In the genomic region with DNA sequence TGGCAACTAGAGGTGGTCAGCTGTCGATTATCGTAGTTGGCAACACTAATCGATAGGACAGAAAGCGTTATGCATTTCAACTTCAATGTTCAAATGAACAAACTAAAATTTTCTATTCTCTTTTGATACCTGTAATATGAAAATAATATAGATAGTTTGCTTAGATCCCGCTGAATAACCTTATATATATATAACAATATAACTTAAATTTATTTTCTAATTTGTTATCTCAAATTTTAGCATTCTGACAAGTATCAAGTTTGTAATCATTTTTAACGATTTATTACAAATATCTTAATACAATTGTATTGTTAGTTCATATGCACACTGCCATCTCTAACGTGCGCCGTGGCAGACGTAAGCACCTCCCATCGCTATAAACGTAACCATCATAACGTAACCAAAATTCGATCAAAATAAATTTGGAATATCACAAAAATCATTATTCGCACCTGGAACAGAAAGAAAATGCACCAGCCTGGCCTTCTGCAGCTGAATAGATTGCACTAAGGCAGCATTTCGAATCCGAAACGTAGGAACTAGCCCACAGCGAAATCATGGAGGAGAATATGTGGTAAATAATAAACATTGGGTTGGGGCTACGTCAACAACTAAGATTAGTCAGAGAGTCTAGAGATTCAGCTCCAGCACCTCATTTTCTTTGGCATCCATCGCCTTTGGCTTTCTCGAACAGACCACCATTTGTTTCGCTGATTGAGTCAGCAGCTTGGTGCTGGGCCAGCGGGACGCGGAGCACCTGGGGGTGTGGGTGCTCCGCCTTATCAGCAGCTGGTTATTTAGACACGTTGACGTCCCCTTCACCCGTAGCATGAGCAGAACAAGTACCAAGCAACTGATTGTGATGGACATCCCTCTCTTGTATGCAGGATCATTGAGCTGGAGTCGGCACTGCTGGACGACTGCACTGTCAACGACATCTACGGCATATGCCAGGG, we compare ENCODE assay signal across 1 fruit fly cellular context.
TF ChIP-seq lines count a peak whose summit lies in the region.

A gene (minus strand): TSS at position 22 of the 956 bp plus-strand sequence.
A gene (plus strand): TSS at position 385 of the 956 bp plus-strand sequence.

TF ChIP-seq in whole organism, embryonic, 481 proteins besides CTCF, POLR2A, EP300 and RAD21 (continued from another document and continues in another):
- TF ChIP-seq CG4360 (GFP tag; IDR thresholded peaks at IDR 0.05; lab: Robert Waterston, UW) (no peak), fd3F (GFP tag; optimal IDR thresholded peaks at IDR 0.05; lab: Kevin White, UChicago) (peak; percentile 47), CG10654 (GFP tag; optimal IDR thresholded peaks at IDR 0.05; lab: Kevin White, UChicago) (peak; percentile 68), CG8089 (GFP tag; optimal IDR thresholded peaks at IDR 0.05; lab: Kevin White, UChicago) (no peak), CG7372 (GFP tag; IDR thresholded peaks at IDR 0.05; lab: Robert Waterston, UW) (peak; percentile 61; the same call in 1 of the 2 replicates), Hand (GFP tag; optimal IDR thresholded peaks at IDR 0.05; lab: Kevin White, UChicago) (no peak), Eip74EF (GFP tag; optimal IDR thresholded peaks at IDR 0.05; lab: Kevin White, UChicago) (no peak), az2 (GFP tag; optimal IDR thresholded peaks at IDR 0.05; lab: Kevin White, UChicago) (peak; percentile 64), chm (GFP tag; IDR thresholded peaks at IDR 0.05; lab: Robert Waterston, UW) (no peak), lov (optimal IDR thresholded peaks at IDR 0.05; lab: Kevin White, UChicago) (no peak), lov (GFP tag; IDR thresholded peaks at IDR 0.05; lab: Robert Waterston, UW) (0 out of 3 replicates have a peak, but pooled peaks have one; percentile 23), klu (GFP tag; IDR thresholded peaks at IDR 0.05; lab: Robert Waterston, UW) (peak; percentile 62; the same call in 1 of the 2 replicates), CG16863 (GFP tag; optimal IDR thresholded peaks at IDR 0.05; lab: Kevin White, UChicago) (no peak), pita (GFP tag; optimal IDR thresholded peaks at IDR 0.05; lab: Kevin White, UChicago) (no peak), Bteb2 (GFP tag; optimal IDR thresholded peaks at IDR 0.05; lab: Kevin White, UChicago) (no peak), amos (GFP tag; IDR thresholded peaks at IDR 0.05; lab: Robert Waterston, UW; ENCODE audit: partially characterized antibody) (peak; percentile 61; the same call in 1 of the 2 replicates), Ssrp (tag; optimal IDR thresholded peaks at IDR 0.05; lab: Kevin White, UChicago) (peak; percentile 76), tin (GFP tag; optimal IDR thresholded peaks at IDR 0.05; lab: Kevin White, UChicago) (peak; percentile 69), corto (GFP tag; optimal IDR thresholded peaks at IDR 0.05; lab: Kevin White, UChicago) (peak; percentile 32), en (GFP tag; optimal IDR thresholded peaks at IDR 0.05; lab: Kevin White, UChicago) (no peak), hkb (optimal IDR thresholded peaks at IDR 0.05; lab: Kevin White, UChicago) (no peak), hkb (GFP tag; IDR thresholded peaks at IDR 0.05; lab: Robert Waterston, UW) (peak; percentile 59), Neu2 (GFP tag; optimal IDR thresholded peaks at IDR 0.05; lab: Kevin White, UChicago; ENCODE audit: borderline replicate concordance) (no peak), sug (tag; optimal IDR thresholded peaks at IDR 0.05; lab: Kevin White, UChicago) (peak; percentile 83), Kr (GFP tag; optimal IDR thresholded peaks at IDR 0.05; lab: Kevin White, UChicago) (no peak), Dip3 (GFP tag; optimal IDR thresholded peaks at IDR 0.05; lab: Kevin White, UChicago) (peak; percentile 41), eve (GFP tag; optimal IDR thresholded peaks at IDR 0.05; lab: Kevin White, UChicago) (no peak), cwo (GFP tag; optimal IDR thresholded peaks at IDR 0.05; lab: Kevin White, UChicago) (peak; percentile 28), Mrtf (GFP tag; IDR thresholded peaks at IDR 0.05; lab: Robert Waterston, UW) (peak; percentile 50; the same call in 2 of the 3 replicates), dan (GFP tag; IDR thresholded peaks at IDR 0.05; lab: Robert Waterston, UW) (no peak), inv (GFP tag; IDR thresholded peaks at IDR 0.05; lab: Robert Waterston, UW; ENCODE audit: partially characterized antibody) (peak; percentile 53), CG4404 (GFP tag; IDR thresholded peaks at IDR 0.05; lab: Robert Waterston, UW) (peak; percentile 63), pho (GFP tag; optimal IDR thresholded peaks at IDR 0.05; lab: Kevin White, UChicago) (peak; percentile 63), Sry-β (GFP tag; optimal IDR thresholded peaks at IDR 0.05; lab: Kevin White, UChicago) (no peak), Side (GFP tag; optimal IDR thresholded peaks at IDR 0.05; lab: Kevin White, UChicago) (no peak), tap (tag; optimal IDR thresholded peaks at IDR 0.05; lab: Kevin White, UChicago) (peak; percentile 33), Sox102F (GFP tag; optimal IDR thresholded peaks at IDR 0.05; lab: Kevin White, UChicago) (peak; percentile 72), dpn (GFP tag; optimal IDR thresholded peaks at IDR 0.05; lab: Kevin White, UChicago) (peak; percentile 43 to 79), gce (GFP tag; IDR thresholded peaks at IDR 0.05; lab: Robert Waterston, UW) (no peak), Rfx (GFP tag; IDR thresholded peaks at IDR 0.05; lab: Robert Waterston, UW) (peak; percentile 85), CG2116 (GFP tag; optimal IDR thresholded peaks at IDR 0.05; lab: Kevin White, UChicago) (peak; percentile 75), CG18764 (GFP tag; optimal IDR thresholded peaks at IDR 0.05; lab: Kevin White, UChicago) (peak; percentile 52), CG13624 (GFP tag; optimal IDR thresholded peaks at IDR 0.05; lab: Kevin White, UChicago) (peak; percentile 51), fd96Cb (tag; optimal IDR thresholded peaks at IDR 0.05; lab: Kevin White, UChicago) (peak; percentile 63), CG12219 (GFP tag; optimal IDR thresholded peaks at IDR 0.05; lab: Kevin White, UChicago) (no peak), onecut (GFP tag; IDR thresholded peaks at IDR 0.05; lab: Robert Waterston, UW) (peak; percentile 33; the same call in 1 of the 2 replicates), org-1 (GFP tag; optimal IDR thresholded peaks at IDR 0.05; lab: Kevin White, UChicago) (peak; percentile 21), aop (GFP tag; IDR thresholded peaks at IDR 0.05; lab: Robert Waterston, UW) (no peak), CG17612 (GFP tag; IDR thresholded peaks at IDR 0.05; lab: Robert Waterston, UW) (no peak), Fer2 (tag; optimal IDR thresholded peaks at IDR 0.05; lab: Kevin White, UChicago) (peak; percentile 49), h (optimal IDR thresholded peaks at IDR 0.05; lab: Kevin White, UChicago) (no peak), Bdp1 (GFP tag; optimal IDR thresholded peaks at IDR 0.05; lab: Kevin White, UChicago) (no peak), peb (GFP tag; IDR thresholded peaks at IDR 0.05; lab: Robert Waterston, UW) (no peak), tio (GFP tag; optimal IDR thresholded peaks at IDR 0.05; lab: Kevin White, UChicago) (no peak), her (GFP tag; optimal IDR thresholded peaks at IDR 0.05; lab: Kevin White, UChicago) (no peak), mam (GFP tag; optimal IDR thresholded peaks at IDR 0.05; lab: Kevin White, UChicago) (peak; percentile 68), CG2875 (GFP tag; optimal IDR thresholded peaks at IDR 0.05; lab: Kevin White, UChicago) (peak; percentile 15), HmgD (GFP tag; optimal IDR thresholded peaks at IDR 0.05; lab: Kevin White, UChicago) (no peak), psq (GFP tag; optimal IDR thresholded peaks at IDR 0.05; lab: Kevin White, UChicago) (peak; percentile 45), caup (GFP tag; optimal IDR thresholded peaks at IDR 0.05; lab: Kevin White, UChicago; ENCODE audit: severe bottlenecking) (peak; percentile 45), CG8478 (optimal IDR thresholded peaks at IDR 0.05; lab: Kevin White, UChicago) (no peak), btn (GFP tag; optimal IDR thresholded peaks at IDR 0.05; lab: Kevin White, UChicago) (no peak), CG10565 (GFP tag; optimal IDR thresholded peaks at IDR 0.05; lab: Kevin White, UChicago) (no peak), CG8924 (tag; optimal IDR thresholded peaks at IDR 0.05; lab: Kevin White, UChicago) (peak; percentile 80), CG10267 (tag; optimal IDR thresholded peaks at IDR 0.05; lab: Kevin White, UChicago) (peak; percentile 67), CG34224 (GFP tag; IDR thresholded peaks at IDR 0.05; lab: Robert Waterston, UW; ENCODE audit: partially characterized antibody) (peak; percentile 52; the same call in 1 of the 3 replicates), CG2712 (tag; optimal IDR thresholded peaks at IDR 0.05; lab: Kevin White, UChicago) (peak; percentile 82), tll (GFP tag; optimal IDR thresholded peaks at IDR 0.05; lab: Kevin White, UChicago) (no peak), gro (GFP tag; optimal IDR thresholded peaks at IDR 0.05; lab: Kevin White, UChicago) (no peak), CG17829 (tag; optimal IDR thresholded peaks at IDR 0.05; lab: Kevin White, UChicago) (peak; percentile 78), Dbx (GFP tag; IDR thresholded peaks at IDR 0.05; lab: Robert Waterston, UW) (peak; percentile 84), croc (GFP tag; conservative IDR thresholded peaks at IDR 0.05; lab: Robert Waterston, UW) (peak; percentile 60), al (GFP tag; IDR thresholded peaks at IDR 0.05; lab: Robert Waterston, UW) (peak; percentile 78), dmrt11E (tag; optimal IDR thresholded peaks at IDR 0.05; lab: Kevin White, UChicago) (peak; percentile 74), CG16779 (GFP tag; IDR thresholded peaks at IDR 0.05; lab: Robert Waterston, UW) (no peak), CG16815 (GFP tag; optimal IDR thresholded peaks at IDR 0.05; lab: Kevin White, UChicago) (peak; percentile 56), gsb-n (tag; optimal IDR thresholded peaks at IDR 0.05; lab: Kevin White, UChicago) (peak; percentile 44), CG14014 (GFP tag; IDR thresholded peaks at IDR 0.05; lab: Robert Waterston, UW) (peak; percentile 57; the same call in 1 of the 2 replicates), CG30431 (GFP tag; optimal IDR thresholded peaks at IDR 0.05; lab: Kevin White, UChicago) (peak; percentile 48), H15 (GFP tag; IDR thresholded peaks at IDR 0.05; lab: Robert Waterston, UW) (peak; percentile 65; the same call in 1 of the 3 replicates), CG17328 (GFP tag; IDR thresholded peaks at IDR 0.05; lab: Robert Waterston, UW) (peak; percentile 70), CG12071 (GFP tag; optimal IDR thresholded peaks at IDR 0.05; lab: Kevin White, UChicago) (no peak), CG18476 (GFP tag; optimal IDR thresholded peaks at IDR 0.05; lab: Kevin White, UChicago) (no peak), Fer1 (GFP tag; optimal IDR thresholded peaks at IDR 0.05; lab: Kevin White, UChicago) (peak; percentile 30), gcm2 (GFP tag; optimal IDR thresholded peaks at IDR 0.05; lab: Kevin White, UChicago) (no peak), Hr78 (GFP tag; optimal IDR thresholded peaks at IDR 0.05; lab: Kevin White, UChicago) (no peak), sens (GFP tag; lab: Kevin White, UChicago) (peak; percentile 86), CG9437 (GFP tag; optimal IDR thresholded peaks at IDR 0.05; lab: Kevin White, UChicago) (peak; percentile 100), crc (GFP tag; optimal IDR thresholded peaks at IDR 0.05; lab: Kevin White, UChicago) (no peak), CG7556 (GFP tag; optimal IDR thresholded peaks at IDR 0.05; lab: Kevin White, UChicago) (peak; percentile 71), pum (GFP tag; optimal IDR thresholded peaks at IDR 0.05; lab: Kevin White, UChicago) (peak; percentile 9), Six4 (GFP tag; optimal IDR thresholded peaks at IDR 0.05; lab: Kevin White, UChicago) (peak; percentile 39), gem (tag; optimal IDR thresholded peaks at IDR 0.05; lab: Kevin White, UChicago) (peak; percentile 89), grau (tag; optimal IDR thresholded peaks at IDR 0.05; lab: Kevin White, UChicago) (peak; percentile 80), CG32772 (GFP tag; IDR thresholded peaks at IDR 0.05; lab: Robert Waterston, UW) (peak; percentile 56), CG14710 (tag; optimal IDR thresholded peaks at IDR 0.05; lab: Kevin White, UChicago) (peak; percentile 76), wdn (GFP tag; IDR thresholded peaks at IDR 0.05; lab: Robert Waterston, UW) (no peak; the same call in 1 of the 2 replicates), CG7963 (GFP tag; IDR thresholded peaks at IDR 0.05; lab: Robert Waterston, UW; ENCODE audit: partially characterized antibody) (0 out of 3 replicates have a peak, but pooled peaks have one; percentile 11), chn (GFP tag; optimal IDR thresholded peaks at IDR 0.05; lab: Kevin White, UChicago) (peak; percentile 50), bsh (GFP tag; optimal IDR thresholded peaks at IDR 0.05; lab: Kevin White, UChicago) (peak in 1 of 2 experiments; percentile 65), wek (GFP tag; optimal IDR thresholded peaks at IDR 0.05; lab: Kevin White, UChicago) (no peak), zf30C (GFP tag; optimal IDR thresholded peaks at IDR 0.05; lab: Kevin White, UChicago) (no peak), sna (GFP tag; IDR thresholded peaks at IDR 0.05; lab: Robert Waterston, UW; ENCODE audit: partially characterized antibody) (peak; percentile 34; the same call in 1 of the 2 replicates), fru (optimal IDR thresholded peaks at IDR 0.05; lab: Kevin White, UChicago) (no peak), CG3281 (GFP tag; optimal IDR thresholded peaks at IDR 0.05; lab: Kevin White, UChicago) (peak; percentile 67), zfh1 (GFP tag; IDR thresholded peaks at IDR 0.05; lab: Robert Waterston, UW) (peak; percentile 65; the same call in 2 of the 3 replicates), CG1602 (GFP tag; optimal IDR thresholded peaks at IDR 0.05; lab: Kevin White, UChicago) (peak; percentile 75), CoRest (tag; optimal IDR thresholded peaks at IDR 0.05; lab: Kevin White, UChicago) (peak; percentile 88), Abd-B (GFP tag; optimal IDR thresholded peaks at IDR 0.05; lab: Kevin White, UChicago) (peak; percentile 74), CG7839 (tag; optimal IDR thresholded peaks at IDR 0.05; lab: Kevin White, UChicago) (peak; percentile 79), Gsc (GFP tag; IDR thresholded peaks at IDR 0.05; lab: Robert Waterston, UW) (no peak), CG1233 (GFP tag; optimal IDR thresholded peaks at IDR 0.05; lab: Kevin White, UChicago) (peak; percentile 53), ham (GFP tag; IDR thresholded peaks at IDR 0.05; lab: Robert Waterston, UW) (no peak), unpg (GFP tag; optimal IDR thresholded peaks at IDR 0.05; lab: Kevin White, UChicago) (peak; percentile 59), Deaf1 (tag; optimal IDR thresholded peaks at IDR 0.05; lab: Kevin White, UChicago) (peak; percentile 24), tna (GFP tag; IDR thresholded peaks at IDR 0.05; lab: Robert Waterston, UW; ENCODE audit: partially characterized antibody) (no peak), vnd (GFP tag; IDR thresholded peaks at IDR 0.05; lab: Robert Waterston, UW; ENCODE audit: partially characterized antibody) (peak; percentile 64), usp (GFP tag; optimal IDR thresholded peaks at IDR 0.05; lab: Kevin White, UChicago) (no peak)
